Worm (Caenorhabditis elegans): ENCODE results near the gene T14B4.19.

T14B4.19 gene

DNA sequence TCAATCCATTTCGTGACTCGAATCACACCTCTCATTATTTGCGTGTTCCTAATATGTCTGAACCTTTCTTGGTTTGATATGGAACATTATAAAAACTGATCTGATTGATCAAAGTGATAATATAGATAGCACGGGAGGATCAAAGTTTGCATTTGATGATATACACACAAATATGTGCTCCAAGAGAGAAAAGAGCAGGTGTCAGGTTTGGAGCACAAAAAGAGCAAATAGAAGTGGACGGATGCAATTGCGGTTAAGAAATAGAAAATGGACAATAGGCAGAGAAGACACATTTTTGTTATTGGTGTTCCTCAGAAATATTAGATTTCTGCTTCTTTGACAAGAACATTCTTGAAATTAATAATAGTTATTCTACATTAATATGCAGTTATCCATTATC, 13.9 kb downstream of the T14B4.19 start, which contains the start of gene C18H9.1:
Gene C18H9.1, plus strand, starts transcription at position 301 of the 400 bp plus-strand sequence.
- no peak for TF ChIP-seq unc-62 (GFP tag; optimal IDR thresholded peaks at IDR 0.05)

DNA sequence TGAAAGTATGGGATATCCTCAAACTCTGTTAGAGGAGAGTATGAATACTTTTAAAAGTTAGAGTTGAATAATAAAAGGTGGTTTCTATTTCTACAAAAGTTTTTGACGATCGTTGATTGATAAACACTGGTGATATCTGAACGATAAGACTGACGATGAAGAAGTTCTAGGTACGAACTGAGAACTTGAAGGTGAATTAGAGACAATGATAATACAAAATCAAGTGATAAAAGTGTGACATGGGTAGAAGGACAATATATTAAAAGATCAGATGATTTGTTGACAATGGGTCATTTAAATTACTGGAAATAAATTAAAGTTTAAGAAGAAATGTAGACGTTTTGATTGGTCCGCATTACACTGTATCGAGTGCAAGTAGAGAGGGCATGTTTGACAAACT, 17.3 kb downstream of the T14B4.19 start, which contains the start of gene C18H9.5:
Gene C18H9.5, minus strand, starts transcription at position 179 of the 400 bp plus-strand sequence.
- TF ChIP-seq unc-62 (GFP tag; optimal IDR thresholded peaks at IDR 0.05), result no peak

DNA sequence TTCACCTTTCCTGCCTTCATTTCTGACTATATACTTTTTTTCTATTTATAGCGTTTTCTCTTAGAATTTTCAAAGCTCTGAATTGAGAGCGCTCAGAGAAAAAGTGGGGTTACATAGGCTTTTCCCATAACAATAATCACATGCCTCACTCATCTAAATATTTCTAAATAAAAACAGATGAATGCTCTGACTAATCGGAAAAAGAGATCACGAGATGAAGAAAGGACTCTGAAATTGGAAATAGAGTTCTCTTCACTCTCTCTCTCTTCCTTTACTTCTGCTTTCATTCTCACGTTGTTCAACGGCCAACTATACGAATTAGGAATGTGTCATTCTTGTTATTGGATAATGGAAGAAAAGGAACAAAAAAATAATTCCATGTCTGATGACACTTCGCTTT, 23.6 kb downstream of the T14B4.19 start:
- no peak for TF ChIP-seq unc-62 (GFP tag; optimal IDR thresholded peaks at IDR 0.05)

DNA sequence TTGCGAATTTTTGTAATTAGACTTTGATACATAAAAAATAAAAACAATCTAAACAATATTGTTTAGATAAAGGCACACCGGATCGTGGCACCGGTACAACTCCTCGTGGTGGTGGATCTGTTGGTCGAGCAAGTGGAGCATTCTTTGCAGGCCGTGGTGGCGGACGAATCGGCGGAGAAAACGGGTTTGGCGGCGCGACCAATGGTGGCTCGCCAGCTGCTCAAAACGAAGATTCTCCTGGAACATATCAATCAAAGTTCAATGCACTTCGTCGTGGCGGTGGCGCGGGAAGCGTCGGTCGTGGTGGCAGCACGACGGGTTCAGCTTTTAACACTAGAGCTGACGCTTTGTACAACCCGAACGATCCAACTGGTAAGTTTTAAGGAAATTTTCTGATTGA, 26.8 kb downstream of the T14B4.19 start:
- no peak for TF ChIP-seq unc-62 (GFP tag; optimal IDR thresholded peaks at IDR 0.05)

DNA sequence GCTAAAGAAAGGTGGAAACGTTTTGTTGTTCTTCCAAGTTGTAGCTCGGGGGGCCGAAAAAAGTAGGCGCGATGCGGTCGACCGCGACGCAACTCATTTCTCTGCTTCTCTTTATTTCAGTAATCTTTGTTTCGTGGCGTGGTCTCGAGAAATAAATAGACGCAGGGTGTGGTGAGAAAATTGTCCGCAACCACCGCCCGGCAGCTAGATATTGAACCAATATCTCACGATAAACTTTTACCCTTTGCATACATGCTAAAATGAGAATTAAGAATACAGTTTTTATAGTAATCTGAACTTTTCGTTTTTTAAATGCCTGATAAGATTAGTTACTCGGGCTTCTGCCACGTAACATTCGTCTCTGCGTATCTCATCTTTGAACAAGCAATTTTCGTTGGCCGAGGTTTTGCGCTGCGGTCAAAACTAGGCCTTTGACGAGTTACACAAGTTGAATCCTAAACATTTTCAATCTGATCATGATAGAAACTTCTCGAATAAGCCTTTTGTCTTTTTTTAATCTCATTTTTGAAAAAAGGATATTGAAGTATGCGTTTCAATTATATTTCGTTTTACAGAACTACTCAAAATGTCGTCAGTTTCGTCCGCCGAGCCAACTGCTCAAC, 29.0 kb downstream of the T14B4.19 start, which contains the start of gene gyf-1:
Gene gyf-1, plus strand, starts transcription at position 573 of the 623 bp plus-strand sequence.
- no peak for TF ChIP-seq unc-62 (GFP tag; optimal IDR thresholded peaks at IDR 0.05)

DNA sequence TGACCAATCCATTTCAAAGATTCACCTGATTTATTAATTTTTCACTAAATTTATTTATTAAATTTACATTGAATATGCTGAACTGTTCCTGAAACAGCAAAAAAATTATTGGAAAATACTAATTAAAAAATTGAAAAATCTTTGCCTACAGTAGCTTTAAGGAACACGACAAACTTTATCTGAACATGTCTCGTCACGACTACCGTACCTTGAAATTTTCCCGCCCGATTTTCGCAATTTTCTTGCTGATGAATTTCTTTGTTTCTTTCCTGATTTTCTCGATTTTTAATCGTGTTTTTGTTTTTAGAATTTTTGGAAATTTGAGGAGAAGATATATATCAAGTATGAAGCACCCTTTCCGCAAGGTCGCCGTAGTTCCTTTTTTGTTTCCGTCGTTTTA, 29.8 kb downstream of the T14B4.19 start:
- TF ChIP-seq unc-62 (GFP tag; optimal IDR thresholded peaks at IDR 0.05), result no peak

DNA sequence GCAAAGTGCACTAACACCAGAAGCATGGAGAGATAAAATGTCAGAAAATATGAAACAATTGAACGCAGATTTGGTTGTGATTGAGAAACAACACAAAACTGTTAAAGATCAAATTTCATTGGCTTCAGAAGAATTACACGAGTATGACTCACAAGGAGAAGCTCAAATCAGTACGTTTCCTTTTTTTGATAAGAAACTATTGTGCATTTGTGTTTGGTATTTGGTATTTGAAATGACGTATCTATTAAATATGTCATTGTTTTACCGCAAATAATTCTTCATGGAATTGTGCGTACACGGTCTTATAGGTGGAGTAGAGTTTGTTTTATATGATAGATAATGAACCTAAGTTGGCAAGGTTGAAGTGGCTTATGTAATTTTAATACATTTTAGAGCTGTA, 31.3 kb downstream of the T14B4.19 start:
- no peak for TF ChIP-seq unc-62 (GFP tag; optimal IDR thresholded peaks at IDR 0.05)

DNA sequence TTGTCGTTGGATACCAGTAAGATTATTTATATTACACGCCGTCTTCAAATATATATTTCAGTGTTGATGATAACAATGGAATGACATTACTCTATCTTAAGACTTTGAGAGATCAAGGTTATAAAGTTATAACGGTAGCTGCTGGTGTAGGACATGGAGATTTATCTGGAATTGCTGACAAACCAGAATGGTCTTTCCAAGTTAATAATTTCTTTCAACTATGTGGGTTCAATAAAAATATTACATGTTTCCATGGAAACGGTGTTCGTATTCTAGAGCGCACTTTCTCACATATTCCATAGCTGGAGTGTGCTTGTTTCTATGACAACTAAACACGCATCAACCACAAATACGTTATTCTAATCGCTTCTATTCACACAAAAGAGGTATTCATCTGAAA, 33.0 kb downstream of the T14B4.19 start, which contains the start of gene ift-74:
Gene ift-74, plus strand, starts transcription at position 301 of the 400 bp plus-strand sequence.
- no peak for TF ChIP-seq unc-62 (GFP tag; optimal IDR thresholded peaks at IDR 0.05)

DNA sequence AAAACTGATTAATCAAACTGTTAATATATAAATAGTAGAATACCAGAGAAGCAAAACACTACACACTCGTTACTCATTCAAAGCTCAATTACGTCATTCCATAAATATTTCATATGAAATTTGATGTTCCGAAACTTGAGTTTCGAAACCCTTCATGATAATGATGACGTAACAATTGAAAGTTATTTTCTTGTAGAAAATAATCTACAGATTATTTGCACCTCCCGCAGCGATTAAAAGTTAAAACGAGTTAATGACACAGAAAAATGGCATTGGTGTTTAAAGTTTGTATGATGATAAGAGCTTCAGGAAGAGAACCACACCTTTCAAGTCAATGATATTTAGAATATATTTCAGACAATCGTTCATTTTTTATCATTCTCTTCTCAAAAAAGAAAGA, 38.8 kb downstream of the T14B4.19 start, which contains the start of gene H43E16.1:
Gene H43E16.1, plus strand, starts transcription at position 375 of the 400 bp plus-strand sequence.
- TF ChIP-seq unc-62 (GFP tag; optimal IDR thresholded peaks at IDR 0.05), result no peak

DNA sequence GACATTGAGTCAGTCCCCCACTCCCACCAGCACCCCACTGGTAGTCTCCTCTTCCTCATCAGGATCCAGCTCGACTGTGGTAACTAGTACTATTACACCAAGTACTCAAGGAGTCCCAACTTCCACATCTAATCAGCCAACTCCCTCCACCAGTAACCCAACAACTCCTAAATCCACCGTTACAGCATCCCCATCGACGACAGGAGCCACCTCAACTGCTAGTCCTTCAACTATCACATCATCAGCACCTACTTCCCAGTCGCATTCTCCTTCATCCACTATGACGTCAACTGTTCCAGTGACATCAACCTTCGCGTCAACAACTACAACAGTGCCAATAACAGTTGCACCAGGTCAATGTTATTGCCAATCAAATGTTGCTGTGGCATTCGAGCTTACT, 44.2 kb downstream of the T14B4.19 start:
- TF ChIP-seq unc-62 (GFP tag; optimal IDR thresholded peaks at IDR 0.05), result no peak

DNA sequence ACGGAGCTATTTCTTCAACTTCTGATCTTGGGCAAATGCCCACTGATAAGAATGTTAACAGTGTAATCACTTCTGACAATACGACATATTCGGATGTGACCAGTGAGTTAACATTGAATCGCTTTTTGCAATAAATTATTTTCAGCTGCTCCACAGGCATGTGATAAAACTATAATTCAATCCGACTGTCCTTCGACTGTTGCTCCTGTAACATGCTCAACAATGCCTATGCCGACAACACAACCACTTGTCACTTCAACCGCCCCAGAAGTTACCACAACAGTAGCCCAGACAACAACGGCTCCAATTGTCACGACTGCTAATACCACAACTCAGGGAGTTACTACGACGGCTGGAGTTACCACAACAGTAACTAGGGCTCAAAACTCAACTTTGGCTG, 45.2 kb downstream of the T14B4.19 start:
- no peak for TF ChIP-seq unc-62 (GFP tag; optimal IDR thresholded peaks at IDR 0.05)

DNA sequence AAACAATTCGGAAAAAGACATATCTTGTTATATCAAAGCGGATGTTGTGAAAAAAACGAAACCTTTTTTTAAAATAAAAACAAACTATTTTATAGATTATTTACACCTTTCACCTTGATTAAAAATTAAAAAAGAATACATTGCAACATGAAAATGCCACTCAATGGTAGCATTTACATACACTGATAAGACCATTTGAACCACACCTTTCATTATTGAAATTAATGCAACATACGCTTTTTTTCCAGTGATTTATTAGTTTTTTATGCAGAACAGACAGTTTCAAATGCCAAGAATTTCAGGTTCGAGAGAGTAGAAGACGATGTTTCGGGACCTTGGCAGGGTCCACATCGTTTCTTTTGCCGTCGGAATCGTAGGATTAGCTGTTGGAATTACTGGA, 46.1 kb downstream of the T14B4.19 start, which contains the start of gene T19D12.1:
Gene T19D12.1, plus strand, starts transcription at position 301 of the 400 bp plus-strand sequence.
- no peak for TF ChIP-seq unc-62 (GFP tag; optimal IDR thresholded peaks at IDR 0.05)

DNA sequence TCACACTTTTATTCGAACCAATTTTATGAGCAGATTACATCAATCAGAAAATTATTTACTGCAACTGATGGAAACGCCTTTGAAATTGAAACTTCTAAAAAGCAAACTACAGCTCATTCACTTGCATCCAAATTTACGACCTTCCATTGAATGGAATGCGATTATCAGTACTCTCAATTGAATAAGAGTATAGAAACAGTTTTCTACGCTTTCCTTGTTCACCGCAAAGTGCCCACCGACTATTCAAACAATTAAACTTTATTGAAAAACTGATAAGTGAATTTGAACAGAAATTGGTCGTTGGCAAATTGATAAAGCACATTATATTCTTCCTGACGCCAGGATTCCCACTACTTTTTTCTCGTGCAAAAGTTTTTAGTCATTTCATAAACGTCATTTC, 46.8 kb downstream of the T14B4.19 start:
- TF ChIP-seq unc-62 (GFP tag; optimal IDR thresholded peaks at IDR 0.05), result no peak

DNA sequence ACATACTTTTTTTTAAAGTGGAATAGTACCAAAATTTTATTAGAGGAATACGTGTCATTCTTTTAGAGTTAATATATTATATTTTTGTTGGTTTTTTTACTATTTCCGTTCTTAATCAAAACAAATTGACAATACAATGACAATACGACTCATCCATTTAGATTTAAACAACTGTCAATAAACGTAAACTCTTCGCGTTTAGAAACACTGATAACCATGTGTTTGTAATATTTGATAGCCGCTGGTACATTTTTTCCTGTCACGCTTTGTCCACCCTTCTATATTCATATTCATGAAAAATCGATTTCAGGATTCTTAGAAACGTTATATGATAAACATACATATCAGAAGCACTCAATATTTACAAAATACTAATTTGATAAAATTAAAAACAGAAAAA, 48.9 kb downstream of the T14B4.19 start:
- no peak for TF ChIP-seq unc-62 (GFP tag; optimal IDR thresholded peaks at IDR 0.05)

DNA sequence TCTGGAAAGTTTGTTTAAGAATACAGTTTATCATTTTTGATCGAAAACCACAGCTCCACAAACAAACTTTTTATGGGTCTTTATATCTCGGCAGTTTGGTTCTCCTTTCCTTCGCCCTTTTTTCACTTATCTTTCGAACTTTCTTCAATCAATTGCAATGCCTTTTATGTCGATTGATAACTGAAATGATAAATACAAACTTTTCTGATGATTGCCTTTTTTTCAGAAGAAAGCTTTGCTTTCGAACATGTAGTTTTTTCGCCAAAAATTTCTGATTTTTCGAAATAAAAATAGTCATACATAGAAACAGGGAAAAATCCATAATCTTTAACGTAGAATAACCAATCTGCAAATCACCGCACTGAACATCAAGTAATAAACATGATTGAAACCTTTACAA, 51.5 kb downstream of the T14B4.19 start, which contains the start of gene T19D12.2:
Gene T19D12.2, plus strand, starts transcription at position 125 of the 400 bp plus-strand sequence.
- no peak for TF ChIP-seq unc-62 (GFP tag; optimal IDR thresholded peaks at IDR 0.05)

All from whole organism, dauer.